Worm (Caenorhabditis elegans) whole organism, L3 larva: Measurements from ENCODE around the gene ndub-3.

Experiments
- fos-1 ChIP-seq: fragments of 150-350 bp; optimal IDR thresholded peaks from 2 replicates; lab custom pipeline; 2014; ENCODE audit warnings: missing biosample characterization, missing genetic modification characterization
- mdl-1 ChIP-seq: fragments of 150-350 bp; optimal IDR thresholded peaks from 2 replicates; lab custom pipeline; 2014; ENCODE audit warnings: missing biosample characterization, missing genetic modification characterization
- sea-2 ChIP-seq: fragments of 150-350 bp; sonication (generic microtip); optimal IDR thresholded peaks from 4 replicates; lab custom pipeline; 2014; ENCODE audit warnings: missing biosample characterization, missing genetic modification reagents, missing genetic modification characterization
- skn-1 ChIP-seq: fragments of 150-350 bp; optimal IDR thresholded peaks from 2 replicates; lab custom pipeline; 2014; ENCODE audit warnings: missing biosample characterization, missing genetic modification characterization

DNA sequence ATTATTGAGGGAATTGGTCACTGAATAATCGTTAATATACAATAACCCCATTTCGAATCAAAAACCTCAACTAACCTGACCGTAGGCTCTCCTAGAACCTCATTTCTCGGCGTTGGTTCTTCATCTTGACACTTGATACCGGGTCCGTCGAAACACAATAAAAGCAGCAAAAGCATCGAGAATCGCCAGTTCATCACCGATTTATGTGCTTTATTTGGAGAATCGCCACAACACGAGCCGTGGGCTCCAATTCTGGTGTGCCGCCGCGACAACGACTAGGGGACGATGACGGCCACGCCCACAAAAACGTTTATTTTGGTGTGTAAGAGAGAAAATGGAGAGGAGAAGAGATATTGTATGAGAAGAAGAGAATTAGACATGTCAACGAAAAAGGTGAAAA, 17.3 kb downstream of the ndub-3 start, which contains the start of gene cutl-15:
- TF ChIP-seq skn-1 (tag; lab: Kevin White, UChicago), result no peak
- TF ChIP-seq mdl-1 (tag; lab: Kevin White, UChicago), result no peak
- TF ChIP-seq sea-2 (GFP tag; lab: Kevin White, UChicago), result no peak
- TF ChIP-seq fos-1, result no peak
